Worm (Caenorhabditis elegans) whole organism, midembryonic: ENCODE results near the gene lhfp-4.
A peak's percentile ranks its signal among the peaks of the same experiment; 100 is the strongest.

Source experiments
- T22C8.4 ChIP-seq: fragments of 200-800 bp; sonication (Bioruptor generic); IDR thresholded peaks from 2 replicates; pipeline ENCODE4 v1.3.6; 2022; ENCODE audit warnings: missing genetic modification characterization, missing compliant biosample characterization
- cog-1 ChIP-seq: sonication (generic microtip); optimal IDR thresholded peaks from 2 replicates; lab custom pipeline; 2016; ENCODE audit warnings: missing genetic modification characterization, missing compliant biosample characterization
- flt-1 ChIP-seq: fragments of 200-800 bp; sonication (Bioruptor generic); IDR thresholded peaks from 2 replicates; pipeline ENCODE4 v1.3.6; 2022; ENCODE audit warnings: missing genetic modification characterization, missing compliant biosample characterization
- klf-2 ChIP-seq: fragments of 200-800 bp; sonication (Bioruptor generic); conservative IDR thresholded peaks from 2 replicates; pipeline ENCODE4 v1.3.6; 2022; ENCODE audit warnings: missing genetic modification reagents, missing genetic modification characterization, missing compliant biosample characterization
- med-1 ChIP-seq: sonication (generic microtip); optimal IDR thresholded peaks from 2 replicates; lab custom pipeline; 2017; ENCODE audit warnings: missing genetic modification characterization, mild to moderate bottlenecking, missing compliant biosample characterization, antibody characterized with exemption, missing genetic modification reagents; ENCODE audit not compliant: insufficient read depth
- ref-1 ChIP-seq: fragments of 200-800 bp; sonication (Bioruptor generic); conservative IDR thresholded peaks from 2 replicates; pipeline ENCODE4 v1.3.6; 2022; ENCODE audit warnings: missing genetic modification reagents, missing genetic modification characterization, missing compliant biosample characterization
- tab-1 ChIP-seq: fragments of 200-800 bp; sonication (Bioruptor generic); IDR thresholded peaks from 2 replicates; pipeline ENCODE4 v1.3.6; 2022; ENCODE audit warnings: missing genetic modification characterization, missing compliant biosample characterization
- ztf-23 ChIP-seq: fragments of 200-800 bp; sonication (Bioruptor generic); IDR thresholded peaks from 2 replicates; pipeline ENCODE4 v1.3.6; 2022; ENCODE audit warnings: missing genetic modification reagents, missing genetic modification characterization, missing compliant biosample characterization
- ztf-29 ChIP-seq: fragments of 200-800 bp; sonication (Bioruptor generic); IDR thresholded peaks from 2 replicates; pipeline ENCODE4 v1.3.6; 2022; ENCODE audit warnings: missing genetic modification reagents, missing genetic modification characterization, missing compliant biosample characterization

Gene lhfp-4

DNA sequence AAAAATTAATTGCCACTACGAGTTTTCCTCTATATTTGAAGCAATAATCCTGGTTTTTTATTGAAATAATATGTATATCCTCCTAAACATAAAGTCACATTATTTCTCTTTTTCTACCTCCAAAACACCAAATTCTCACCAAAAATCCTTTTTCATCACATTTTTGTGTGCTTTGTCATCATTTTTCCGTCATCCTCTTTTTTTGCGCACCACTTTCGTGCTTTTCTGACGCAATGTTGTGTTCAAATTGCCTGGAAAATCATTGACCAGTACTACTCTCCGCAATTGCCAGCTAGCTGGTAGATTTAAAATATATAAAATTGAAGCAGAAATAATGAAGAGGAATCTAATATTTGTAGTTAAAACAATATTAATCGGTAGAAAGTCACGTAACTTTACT, 7.3 kb upstream of the lhfp-4 start:
- no peak for TF ChIP-seq cog-1 (tag; lab: Kevin White, UChicago)
- no peak for TF ChIP-seq flt-1 (GFP tag; lab: Robert Waterston, UW)
- no peak for TF ChIP-seq med-1
- TF ChIP-seq ref-1 (GFP tag; lab: Robert Waterston, UW), result no peak
- TF ChIP-seq tab-1 (GFP tag; lab: Robert Waterston, UW), result no peak
- no peak for TF ChIP-seq T22C8.4 (GFP tag; lab: Robert Waterston, UW)
- TF ChIP-seq klf-2 (GFP tag; lab: Robert Waterston, UW), result no peak
- no peak for TF ChIP-seq ztf-29 (GFP tag; lab: Robert Waterston, UW)
- no peak for TF ChIP-seq ztf-23 (GFP tag; lab: Robert Waterston, UW)

DNA sequence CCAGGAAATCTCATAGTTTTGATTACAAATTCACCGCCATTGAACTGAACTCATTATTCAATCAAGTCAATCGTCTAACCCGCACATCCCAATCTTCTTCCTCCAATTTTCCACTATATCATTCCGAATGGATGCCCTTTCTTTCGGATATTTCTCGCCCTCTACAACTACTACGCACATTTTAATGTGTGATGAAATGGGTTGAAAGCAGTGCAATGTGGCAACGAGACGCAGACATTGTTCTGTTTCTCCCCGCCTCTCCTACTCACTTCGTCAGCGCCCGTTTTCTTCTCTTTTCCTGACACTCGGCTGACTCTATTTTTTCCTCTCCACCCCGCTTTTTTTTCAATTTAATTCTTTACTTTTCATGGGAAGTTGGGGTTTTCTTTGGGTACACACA, 6.8 kb upstream of the lhfp-4 start:
- no peak for TF ChIP-seq ref-1 (GFP tag; lab: Robert Waterston, UW)
- peak; percentile 51 for TF ChIP-seq cog-1 (tag; lab: Kevin White, UChicago)
- 0 out of 2 replicates have a peak, but pooled peaks have one; percentile 61 for TF ChIP-seq ztf-23 (GFP tag; lab: Robert Waterston, UW)

DNA sequence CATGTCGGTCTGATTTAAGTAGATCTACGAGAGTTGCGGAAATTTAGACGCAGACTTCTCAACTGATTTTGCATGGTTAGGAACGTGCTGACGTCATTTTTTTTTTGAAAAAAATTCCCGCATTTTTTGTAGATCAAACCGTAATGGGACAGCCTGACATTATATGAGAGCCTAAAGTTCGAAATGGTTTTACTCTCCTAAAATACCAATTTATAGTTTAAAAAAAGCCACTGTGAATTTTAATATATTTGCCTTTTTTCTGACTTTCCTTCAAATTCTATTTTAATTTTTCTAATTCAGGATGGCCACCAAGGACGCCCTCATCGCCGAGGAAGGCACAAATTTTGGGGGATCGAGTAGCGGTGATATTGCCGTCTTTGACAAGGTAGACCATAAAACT, 6.3 kb upstream of the lhfp-4 start, which contains the start of gene atgp-1:
Gene atgp-1, plus strand, starts transcription at position 301 of the 400 bp plus-strand sequence.
- TF ChIP-seq cog-1 (tag; lab: Kevin White, UChicago), result no peak
- TF ChIP-seq ref-1 (GFP tag; lab: Robert Waterston, UW), result no peak
- no peak for TF ChIP-seq flt-1 (GFP tag; lab: Robert Waterston, UW)
- TF ChIP-seq med-1, result no peak
- no peak for TF ChIP-seq tab-1 (GFP tag; lab: Robert Waterston, UW)
- no peak for TF ChIP-seq ztf-29 (GFP tag; lab: Robert Waterston, UW)
- TF ChIP-seq T22C8.4 (GFP tag; lab: Robert Waterston, UW), result no peak
- no peak for TF ChIP-seq ztf-23 (GFP tag; lab: Robert Waterston, UW)
- no peak for TF ChIP-seq klf-2 (GFP tag; lab: Robert Waterston, UW)

DNA sequence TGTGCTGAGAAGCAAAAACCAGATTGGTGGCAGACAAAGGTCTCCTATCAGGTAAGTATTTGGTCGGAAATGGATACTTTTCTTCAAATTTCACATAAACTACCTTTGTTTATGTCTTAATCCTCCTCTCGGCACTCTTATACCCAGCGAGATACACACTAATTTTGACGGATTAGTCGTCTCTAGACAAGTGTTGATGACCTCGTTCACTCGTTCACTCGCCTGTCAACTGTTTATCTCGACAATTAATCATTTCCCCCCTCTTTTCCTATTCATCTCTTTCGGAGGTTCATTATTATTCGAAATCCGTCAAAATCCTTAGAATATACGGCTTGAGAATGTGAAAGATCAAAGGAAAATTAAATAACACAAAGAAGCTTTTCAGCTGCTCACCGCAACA, 5.7 kb upstream of the lhfp-4 start:
- TF ChIP-seq T22C8.4 (GFP tag; lab: Robert Waterston, UW), result no peak
- peak; percentile 22 for TF ChIP-seq cog-1 (tag; lab: Kevin White, UChicago)
- TF ChIP-seq flt-1 (GFP tag; lab: Robert Waterston, UW), result no peak

DNA sequence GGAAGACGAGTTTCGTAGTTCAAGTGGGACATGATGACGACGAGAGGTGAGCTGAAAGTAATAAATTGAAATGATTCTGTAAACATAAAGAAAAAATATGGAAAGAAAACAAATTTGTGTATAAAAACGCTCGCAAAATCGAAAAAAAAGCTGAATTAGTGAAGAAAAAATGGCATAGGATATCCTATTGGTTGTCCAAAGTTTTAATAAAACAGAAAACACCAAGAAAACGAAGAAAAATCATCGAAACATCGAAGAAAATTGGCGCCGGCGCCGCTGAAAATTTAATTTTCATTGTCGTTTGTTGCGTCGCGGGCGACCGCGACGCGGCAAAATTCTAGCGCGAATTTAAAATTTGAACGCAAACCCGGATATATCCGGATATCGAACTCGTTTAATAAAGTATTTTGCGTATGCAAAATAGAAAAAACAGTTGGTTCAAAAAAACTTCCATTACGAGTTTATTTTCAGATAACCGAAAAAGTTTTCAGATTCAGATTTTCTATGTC, 1.7 kb upstream of the lhfp-4 start, which contains the start of gene gln-5:
Gene gln-5, minus strand, starts transcription at position 51 of the 509 bp plus-strand sequence.
- no peak for TF ChIP-seq cog-1 (tag; lab: Kevin White, UChicago)
- no peak for TF ChIP-seq med-1
- no peak for TF ChIP-seq ztf-29 (GFP tag; lab: Robert Waterston, UW)
- no peak for TF ChIP-seq ztf-23 (GFP tag; lab: Robert Waterston, UW)
- TF ChIP-seq flt-1 (GFP tag; lab: Robert Waterston, UW), result no peak
- no peak for TF ChIP-seq klf-2 (GFP tag; lab: Robert Waterston, UW)
- no peak for TF ChIP-seq T22C8.4 (GFP tag; lab: Robert Waterston, UW)
- TF ChIP-seq ref-1 (GFP tag; lab: Robert Waterston, UW), result no peak
- no peak for TF ChIP-seq tab-1 (GFP tag; lab: Robert Waterston, UW)

DNA sequence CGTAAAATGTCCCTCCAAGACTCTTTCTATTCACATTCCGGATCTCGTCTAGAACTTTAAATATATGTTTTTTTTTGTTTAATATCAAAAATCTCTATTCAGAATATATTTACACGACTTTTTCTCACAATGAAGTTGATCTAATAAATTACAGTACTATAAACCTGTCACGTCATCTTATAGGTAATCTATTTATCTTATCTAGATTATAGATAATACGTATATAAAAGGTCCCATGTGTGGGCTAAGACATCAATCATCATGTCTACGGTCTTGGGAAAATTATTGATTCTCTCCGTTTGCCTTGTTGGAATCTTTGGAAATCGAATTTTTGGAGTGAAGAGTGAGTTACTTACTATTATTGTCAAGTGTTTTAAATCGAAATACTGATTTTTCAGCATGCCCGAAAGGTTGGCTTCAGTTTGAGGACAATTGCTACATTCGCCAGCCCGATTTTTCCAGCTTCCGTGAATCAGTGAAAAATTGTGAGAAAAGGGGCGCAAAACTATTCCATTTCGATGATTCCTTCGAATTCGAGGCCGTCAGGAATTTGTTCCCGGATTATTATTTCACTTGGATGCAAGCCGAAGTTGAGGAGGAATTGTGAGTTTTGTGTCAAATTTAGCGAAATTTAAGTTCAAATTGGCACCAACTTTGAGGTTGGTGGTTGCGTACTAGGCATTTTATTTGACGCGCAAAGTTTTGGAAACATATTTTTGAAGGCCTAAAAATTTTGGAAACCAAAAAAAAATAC, 1.5 kb downstream of the lhfp-4 start, which contains the start of gene clec-196:
Gene clec-196, plus strand, starts transcription at position 252 of the 754 bp plus-strand sequence.
- no peak for TF ChIP-seq ztf-23 (GFP tag; lab: Robert Waterston, UW)
- TF ChIP-seq ztf-29 (GFP tag; lab: Robert Waterston, UW), result no peak
- TF ChIP-seq flt-1 (GFP tag; lab: Robert Waterston, UW), result no peak
- no peak for TF ChIP-seq cog-1 (tag; lab: Kevin White, UChicago)
- TF ChIP-seq med-1, result no peak
- no peak for TF ChIP-seq T22C8.4 (GFP tag; lab: Robert Waterston, UW)
- TF ChIP-seq klf-2 (GFP tag; lab: Robert Waterston, UW), result no peak
- no peak for TF ChIP-seq tab-1 (GFP tag; lab: Robert Waterston, UW)

DNA sequence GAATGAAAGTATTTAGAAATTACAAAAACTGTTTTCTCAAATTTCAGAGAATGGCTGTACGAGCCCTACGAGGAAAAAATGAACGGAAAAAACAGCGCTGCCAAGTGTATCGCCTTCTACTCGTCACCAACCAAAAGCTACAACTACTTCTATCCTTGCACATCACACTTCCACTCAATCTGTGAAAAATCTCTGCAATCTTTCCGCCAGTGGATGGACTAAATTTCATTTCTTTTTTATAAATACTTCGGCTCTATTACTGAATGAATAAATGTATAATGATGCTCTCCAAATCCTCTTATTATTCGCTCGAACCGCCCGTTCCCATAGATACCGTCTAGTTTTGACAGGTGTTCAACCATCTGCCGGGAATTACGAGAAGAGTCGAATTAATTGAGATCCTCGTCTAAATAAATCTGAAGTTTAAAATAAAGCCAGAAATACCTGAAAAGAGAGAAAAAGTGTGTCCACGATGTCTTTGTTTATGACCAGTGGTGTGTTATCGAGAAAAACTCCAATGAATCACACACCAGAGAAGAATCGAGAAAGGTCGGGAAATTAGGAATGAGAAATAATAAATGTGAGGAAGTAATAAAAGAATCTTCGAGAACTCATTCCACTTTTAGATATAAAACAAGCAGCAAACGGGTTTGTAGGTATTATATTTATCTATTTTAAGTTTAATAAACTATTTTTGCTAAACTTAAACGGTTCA, 2.2 kb downstream of the lhfp-4 start:
- no peak for TF ChIP-seq ref-1 (GFP tag; lab: Robert Waterston, UW)

DNA sequence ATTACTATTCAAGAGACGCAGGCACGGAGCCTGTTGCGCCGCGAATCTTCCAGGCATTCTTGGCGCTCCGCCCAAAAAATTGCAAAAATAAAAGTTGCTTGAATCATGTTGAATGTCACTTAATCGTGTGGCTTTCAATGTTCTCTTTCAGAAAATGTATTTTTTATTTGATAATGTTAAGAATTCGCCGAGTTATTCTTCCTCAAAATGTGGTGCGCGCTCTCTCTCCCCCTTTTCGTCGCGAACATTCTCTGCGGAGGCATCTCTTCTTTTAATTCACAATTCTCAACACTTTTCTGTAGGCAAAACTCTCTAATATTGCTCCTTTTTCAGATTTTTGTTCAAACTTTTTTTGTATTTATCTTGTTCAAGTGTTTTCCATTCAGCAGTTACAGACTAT, 3.0 kb downstream of the lhfp-4 start:
- TF ChIP-seq tab-1 (GFP tag; lab: Robert Waterston, UW), result no peak
- peak; percentile 44; the same call in 1 of the 2 replicates for TF ChIP-seq ztf-29 (GFP tag; lab: Robert Waterston, UW)
- TF ChIP-seq T22C8.4 (GFP tag; lab: Robert Waterston, UW), result no peak
- no peak for TF ChIP-seq med-1
- peak; percentile 88; the same call in 1 of the 2 replicates for TF ChIP-seq ztf-23 (GFP tag; lab: Robert Waterston, UW)
- no peak for TF ChIP-seq ref-1 (GFP tag; lab: Robert Waterston, UW)
- peak; percentile 66 for TF ChIP-seq klf-2 (GFP tag; lab: Robert Waterston, UW)
- TF ChIP-seq cog-1 (tag; lab: Kevin White, UChicago), result peak; percentile 96
- TF ChIP-seq flt-1 (GFP tag; lab: Robert Waterston, UW), result peak; percentile 81
